Worm (Caenorhabditis elegans): ENCODE results near the gene C05G5.2.

ce11 chrX:14767813-14768212, 20.7 kb downstream of the C05G5.2 start:
- TF ChIP-seq nhr-237 (tag; optimal IDR thresholded peaks at IDR 0.05) = no peak
- no peak for TF ChIP-seq hmg-11 (tag; optimal IDR thresholded peaks at IDR 0.05)
- TF ChIP-seq ztf-4 (tag; optimal IDR thresholded peaks at IDR 0.05) = no peak
- no peak for TF ChIP-seq nhr-11 (tag; optimal IDR thresholded peaks at IDR 0.05)
- TF ChIP-seq ztf-11 (tag; optimal IDR thresholded peaks at IDR 0.05) = no peak
- no peak for TF ChIP-seq elt-1 (tag; optimal IDR thresholded peaks at IDR 0.05)
- no peak for TF ChIP-seq zag-1 (tag; optimal IDR thresholded peaks at IDR 0.05)
- no peak for TF ChIP-seq tbx-2 (tag; optimal IDR thresholded peaks at IDR 0.05)
- TF ChIP-seq fos-1 (tag; optimal IDR thresholded peaks at IDR 0.05) = no peak
- TF ChIP-seq daf-12 (tag; optimal IDR thresholded peaks at IDR 0.05) = no peak

All from whole organism, L3 larva.